Fruit fly (Drosophila melanogaster) whole organism, prepupa: ENCODE data around the gene bdwf.
A peak's percentile ranks its signal among the peaks of the same experiment; 100 is the strongest.

Experiments
- Blimp-1 ChIP-seq: fragments of 200-800 bp; sonication (Bioruptor generic); optimal IDR thresholded peaks from 3 replicates; lab custom pipeline; 2017; ENCODE audit warnings: missing biosample characterization, missing genetic modification characterization, mild to moderate bottlenecking, moderate library complexity, missing genetic modification reagents
- CG10631 ChIP-seq: fragments of 200-800 bp; sonication (Bioruptor generic); optimal IDR thresholded peaks from 2 replicates; lab custom pipeline; 2016; ENCODE audit warnings: missing biosample characterization, missing genetic modification characterization
- CG10669 ChIP-seq: fragments of 200-800 bp; sonication (Bioruptor generic); optimal IDR thresholded peaks from 3 replicates; lab custom pipeline; 2018; ENCODE audit warnings: missing biosample characterization, mild to moderate bottlenecking, missing genetic modification characterization, moderate library complexity
- CG11294 ChIP-seq: fragments of 200-800 bp; sonication (Bioruptor generic); IDR thresholded peaks from 2 replicates; pipeline ENCODE4 v1.3.6; 2022; ENCODE audit warnings: missing biosample characterization, missing genetic modification characterization
- CG11902 ChIP-seq: fragments of 200-800 bp; sonication (Bioruptor generic); optimal IDR thresholded peaks from 3 replicates; lab custom pipeline; 2016; ENCODE audit warnings: missing biosample characterization, missing genetic modification characterization
- CG15336 ChIP-seq: fragments of 200-800 bp; sonication (Bioruptor generic); IDR thresholded peaks from 2 replicates; pipeline ENCODE4 v1.3.6; 2022; ENCODE audit warnings: missing biosample characterization, missing genetic modification characterization
- CG16779 ChIP-seq: fragments of 200-800 bp; sonication (Bioruptor generic); optimal IDR thresholded peaks from 3 replicates; lab custom pipeline; 2017; ENCODE audit warnings: missing biosample characterization, mild to moderate bottlenecking, missing genetic modification characterization
- CG3032 ChIP-seq: fragments of 200-800 bp; optimal IDR thresholded peaks from 2 replicates; lab custom pipeline; 2019; ENCODE audit warnings: missing biosample characterization, mild to moderate bottlenecking, missing genetic modification characterization, moderate library complexity
- CG31627 ChIP-seq: fragments of 200-800 bp; sonication (Bioruptor generic); optimal IDR thresholded peaks from 3 replicates; lab custom pipeline; 2016; ENCODE audit warnings: missing biosample characterization, missing genetic modification characterization
- CG32006 ChIP-seq: fragments of 200-800 bp; sonication (Bioruptor generic); optimal IDR thresholded peaks from 3 replicates; lab custom pipeline; 2017; ENCODE audit warnings: missing biosample characterization, mild to moderate bottlenecking, missing genetic modification characterization
- CG34406 ChIP-seq: fragments of 200-800 bp; sonication (Bioruptor generic); optimal IDR thresholded peaks from 3 replicates; lab custom pipeline; 2016; ENCODE audit warnings: missing biosample characterization, missing genetic modification characterization
- CG6163 ChIP-seq: fragments of 200-800 bp; sonication (Bioruptor generic); IDR thresholded peaks from 3 replicates; pipeline ENCODE4 v1.3.6; 2022; ENCODE audit warnings: missing biosample characterization, missing genetic modification characterization
- CG6276 ChIP-seq: fragments of 200-800 bp; sonication (Bioruptor generic); optimal IDR thresholded peaks from 2 replicates; lab custom pipeline; 2017; ENCODE audit warnings: missing biosample characterization, mild to moderate bottlenecking, missing genetic modification characterization
- CG6792 ChIP-seq: fragments of 200-800 bp; sonication (Bioruptor generic); optimal IDR thresholded peaks from 3 replicates; lab custom pipeline; 2016; ENCODE audit warnings: missing biosample characterization, missing genetic modification characterization
- CG6808 ChIP-seq: fragments of 200-800 bp; sonication (Bioruptor generic); optimal IDR thresholded peaks from 3 replicates; lab custom pipeline; 2017; ENCODE audit warnings: missing biosample characterization, missing genetic modification characterization, mild to moderate bottlenecking, moderate library complexity, missing genetic modification reagents
- CG8119 ChIP-seq: fragments of 200-800 bp; sonication (Bioruptor generic); IDR thresholded peaks from 3 replicates; pipeline ENCODE4 v1.3.6; 2022; ENCODE audit warnings: missing biosample characterization, missing genetic modification characterization
- CG8319 ChIP-seq: fragments of 200-800 bp; sonication (Bioruptor generic); optimal IDR thresholded peaks from 3 replicates; lab custom pipeline; 2016; ENCODE audit warnings: missing biosample characterization, missing genetic modification characterization
- CG8632 ChIP-seq: fragments of 200-800 bp; sonication (Bioruptor generic); optimal IDR thresholded peaks from 3 replicates; lab custom pipeline; 2016; ENCODE audit warnings: missing biosample characterization, missing genetic modification characterization
- CG9139 ChIP-seq: fragments of 200-800 bp; sonication (Bioruptor generic); optimal IDR thresholded peaks from 3 replicates; lab custom pipeline; 2017; ENCODE audit warnings: missing biosample characterization, mild to moderate bottlenecking, missing genetic modification characterization
- Eip93F ChIP-seq: fragments of 200-800 bp; sonication (Bioruptor generic); optimal IDR thresholded peaks from 2 replicates; lab custom pipeline; 2016; ENCODE audit warnings: missing biosample characterization, mild to moderate bottlenecking, missing genetic modification characterization
- Ets21C ChIP-seq: fragments of 200-800 bp; sonication (Bioruptor generic); optimal IDR thresholded peaks from 3 replicates; lab custom pipeline; 2016; ENCODE audit warnings: missing biosample characterization, missing genetic modification characterization
- Gug ChIP-seq: fragments of 200-800 bp; sonication (Bioruptor generic); IDR thresholded peaks from 2 replicates; pipeline ENCODE4 v1.3.6; 2022; ENCODE audit warnings: missing biosample characterization, missing genetic modification characterization
- Hr38 ChIP-seq: sonication (Bioruptor generic); optimal IDR thresholded peaks from 2 replicates; lab custom pipeline; 2016; ENCODE audit warnings: missing biosample characterization, missing genetic modification characterization
- Hr39 ChIP-seq: fragments of 200-800 bp; sonication (Bioruptor generic); optimal IDR thresholded peaks from 2 replicates; lab custom pipeline; 2016; ENCODE audit warnings: missing biosample characterization, missing genetic modification characterization
- Hr4 ChIP-seq: fragments of 200-800 bp; sonication (Bioruptor generic); optimal IDR thresholded peaks from 3 replicates; lab custom pipeline; 2016; ENCODE audit warnings: missing biosample characterization, missing genetic modification characterization
- Lpt ChIP-seq: fragments of 200-800 bp; sonication (Bioruptor generic); optimal IDR thresholded peaks from 3 replicates; lab custom pipeline; 2016; ENCODE audit warnings: missing biosample characterization, missing genetic modification characterization
- Sox14 ChIP-seq: fragments of 200-800 bp; sonication (Bioruptor generic); optimal IDR thresholded peaks from 3 replicates; lab custom pipeline; 2016; ENCODE audit warnings: missing biosample characterization, missing genetic modification characterization
- Sox15 ChIP-seq: fragments of 200-800 bp; sonication (Bioruptor generic); optimal IDR thresholded peaks from 3 replicates; lab custom pipeline; 2016; ENCODE audit warnings: missing biosample characterization, missing genetic modification characterization
- achi ChIP-seq: fragments of 200-800 bp; sonication (Bioruptor generic); optimal IDR thresholded peaks from 3 replicates; lab custom pipeline; 2016; ENCODE audit warnings: missing biosample characterization, missing genetic modification characterization
- acj6 ChIP-seq: fragments of 200-800 bp; sonication (Bioruptor generic); optimal IDR thresholded peaks from 3 replicates; lab custom pipeline; 2016; ENCODE audit warnings: missing biosample characterization, missing genetic modification characterization
- cyc ChIP-seq: fragments of 200-800 bp; sonication (Bioruptor generic); optimal IDR thresholded peaks from 3 replicates; lab custom pipeline; 2016; ENCODE audit warnings: missing biosample characterization, missing genetic modification characterization
- dac ChIP-seq: fragments of 200-800 bp; sonication (Bioruptor generic); optimal IDR thresholded peaks from 2 replicates; lab custom pipeline; 2017; ENCODE audit warnings: missing biosample characterization, mild to moderate bottlenecking, missing genetic modification characterization
- esn ChIP-seq: fragments of 200-800 bp; sonication (Bioruptor generic); optimal IDR thresholded peaks from 2 replicates; lab custom pipeline; 2016; ENCODE audit warnings: missing biosample characterization, mild to moderate bottlenecking, missing genetic modification characterization, moderate library complexity
- fd59A ChIP-seq: fragments of 200-800 bp; sonication (Bioruptor generic); optimal IDR thresholded peaks from 2 replicates; lab custom pipeline; 2017; ENCODE audit warnings: missing biosample characterization, mild to moderate bottlenecking, missing genetic modification characterization, missing genetic modification reagents
- fd85E ChIP-seq: fragments of 200-800 bp; sonication (Bioruptor generic); optimal IDR thresholded peaks from 3 replicates; lab custom pipeline; 2016; ENCODE audit warnings: missing biosample characterization, missing genetic modification characterization
- fkh ChIP-seq: fragments of 200-800 bp; sonication (Bioruptor generic); optimal IDR thresholded peaks from 3 replicates; lab custom pipeline; 2017; ENCODE audit warnings: missing biosample characterization, mild to moderate bottlenecking, missing genetic modification characterization, moderate library complexity
- net ChIP-seq: fragments of 200-800 bp; sonication (Bioruptor generic); optimal IDR thresholded peaks from 3 replicates; lab custom pipeline; 2016; ENCODE audit warnings: missing biosample characterization, missing genetic modification characterization
- salr ChIP-seq, 2 experiments: fragments of 200-800 bp; sonication (Bioruptor generic); optimal IDR thresholded peaks; 3 replicates each; lab custom pipeline; 2016 to 2018; ENCODE audit warnings: missing biosample characterization in 2 of 2, missing genetic modification characterization in 2 of 2, mild to moderate bottlenecking in 1 of 2
- spab ChIP-seq: fragments of 200-800 bp; sonication (Bioruptor generic); optimal IDR thresholded peaks from 2 replicates; lab custom pipeline; 2017; ENCODE audit warnings: missing biosample characterization, mild to moderate bottlenecking, missing genetic modification characterization, missing genetic modification reagents
- svp ChIP-seq: fragments of 200-800 bp; sonication (Bioruptor generic); peaks from one replicate; lab custom pipeline; 2016; ENCODE audit warnings: missing biosample characterization, missing genetic modification characterization
- topi ChIP-seq: fragments of 200-800 bp; sonication (Bioruptor generic); optimal IDR thresholded peaks from 3 replicates; lab custom pipeline; 2016; ENCODE audit warnings: missing biosample characterization, missing genetic modification characterization

Gene bdwf

dm6 chr3R:17042838-17043569, at the start of gene bdwf, which contains the start of gene Patr-1:
Gene bdwf, minus strand, starts transcription at chr3R:17043136.
Gene Patr-1, plus strand, starts transcription at chr3R:17043564.
- TF ChIP-seq Lpt (GFP tag; lab: Kevin White, UChicago) (no peak), Hr4 (GFP tag; lab: Kevin White, UChicago) (no peak), cyc (GFP tag; lab: Kevin White, UChicago) (peak; percentile 28), fd59A (GFP tag; lab: Kevin White, UChicago) (no peak), CG31627 (GFP tag; lab: Kevin White, UChicago) (peak; percentile 8), Hr38 (no peak), Blimp-1 (GFP tag; lab: Kevin White, UChicago) (no peak), svp (GFP tag; lab: Kevin White, UChicago) (no peak), salr (GFP tag; optimal IDR thresholded peaks at IDR 0.05; lab: Kevin White, UChicago) (no peak), CG15336 (GFP tag; lab: Robert Waterston, UW) (no peak), fd85E (GFP tag; lab: Kevin White, UChicago) (no peak), CG6792 (GFP tag; lab: Kevin White, UChicago) (no peak), Eip93F (GFP tag; lab: Kevin White, UChicago) (no peak), CG16779 (no peak), CG8319 (GFP tag; lab: Kevin White, UChicago) (peak; percentile 9), topi (no peak), CG34406 (GFP tag; lab: Kevin White, UChicago) (no peak), CG8632 (GFP tag; lab: Kevin White, UChicago) (no peak), CG6163 (no peak), CG11902 (GFP tag; lab: Kevin White, UChicago) (no peak), esn (GFP tag; lab: Kevin White, UChicago) (peak; percentile 58), CG10669 (no peak), CG3032 (tag; lab: Kevin White, UChicago) (peak; percentile 24), CG6276 (GFP tag; lab: Kevin White, UChicago) (no peak), CG8119 (GFP tag; lab: Robert Waterston, UW) (no peak), Hr39 (GFP tag; lab: Kevin White, UChicago) (no peak), CG32006 (no peak), Ets21C (GFP tag; lab: Kevin White, UChicago) (no peak), achi (peak; percentile 99), dac (GFP tag; lab: Kevin White, UChicago) (no peak), Gug (GFP tag; lab: Robert Waterston, UW) (no peak), spab (GFP tag; lab: Kevin White, UChicago) (no peak), net (no peak), CG11294 (GFP tag; lab: Robert Waterston, UW) (no peak), Sox15 (GFP tag; lab: Kevin White, UChicago) (no peak), Sox14 (GFP tag; lab: Kevin White, UChicago) (peak; percentile 29), CG10631 (GFP tag; lab: Kevin White, UChicago) (peak; percentile 54), CG9139 (no peak)
- TF ChIP-seq, all 60 proteins: peak for 8

- peak; percentile 100 for TF ChIP-seq CG6808 (GFP tag; lab: Kevin White, UChicago)
- no peak for TF ChIP-seq acj6
- peak; percentile 94 for TF ChIP-seq fkh (GFP tag; lab: Kevin White, UChicago)
Observed at dm6 chr3R:17087977-17088618, 45.2 kb upstream of the bdwf start, which contains the start of gene cal1. Gene cal1, plus strand, starts transcription at chr3R:17088280.
